Worm (Caenorhabditis elegans) whole organism, late embryonic: ENCODE measurements around the gene C40A11.7.
A peak's percentile ranks its signal among the peaks of the same experiment; 100 is the strongest.

Source experiments
- C38D4.7 ChIP-seq: fragments of 200-800 bp; sonication (Bioruptor generic); optimal IDR thresholded peaks from 2 replicates; lab custom pipeline; 2018; ENCODE audit warnings: mild to moderate bottlenecking, missing genetic modification characterization, moderate library complexity, missing compliant biosample characterization
- F13H6.1 ChIP-seq: sonication (generic microtip); optimal IDR thresholded peaks from 2 replicates; lab custom pipeline; 2016; ENCODE audit warnings: missing genetic modification characterization, missing compliant biosample characterization
- K09A11.1 ChIP-seq: sonication (generic microtip); optimal IDR thresholded peaks from 2 replicates; lab custom pipeline; 2017; ENCODE audit warnings: antibody characterized with exemption, mild to moderate bottlenecking, missing genetic modification characterization, missing compliant biosample characterization; ENCODE audit not compliant: insufficient read depth
- T23F11.4 ChIP-seq: fragments of 200-800 bp; sonication (Bioruptor generic); optimal IDR thresholded peaks from 2 replicates; lab custom pipeline; 2018; ENCODE audit warnings: mild to moderate bottlenecking, missing genetic modification characterization, missing compliant biosample characterization
- ahr-1 ChIP-seq: sonication (generic microtip); optimal IDR thresholded peaks from 2 replicates; lab custom pipeline; 2016; ENCODE audit warnings: missing genetic modification characterization, missing compliant biosample characterization
- ceh-18 ChIP-seq: sonication (generic microtip); optimal IDR thresholded peaks from 2 replicates; lab custom pipeline; 2016; ENCODE audit warnings: missing genetic modification characterization, missing compliant biosample characterization
- ceh-19 ChIP-seq: fragments of 200-800 bp; sonication (Bioruptor generic); optimal IDR thresholded peaks from 2 replicates; lab custom pipeline; 2018; ENCODE audit warnings: mild to moderate bottlenecking, missing genetic modification characterization, missing compliant biosample characterization
- ceh-2 ChIP-seq: sonication (generic microtip); optimal IDR thresholded peaks from 2 replicates; lab custom pipeline; 2016; ENCODE audit warnings: missing genotype, missing genetic modification characterization, missing compliant biosample characterization
- ceh-30 ChIP-seq: fragments of 150-350 bp; optimal IDR thresholded peaks from 2 replicates; lab custom pipeline; 2014; ENCODE audit warnings: missing biosample characterization, missing genetic modification characterization
- ceh-34 ChIP-seq: sonication (generic microtip); optimal IDR thresholded peaks from 2 replicates; lab custom pipeline; 2016; ENCODE audit warnings: mild to moderate bottlenecking, missing genetic modification characterization, missing compliant biosample characterization
- ceh-45 ChIP-seq: fragments of 200-800 bp; sonication (Bioruptor generic); IDR thresholded peaks from 2 replicates; pipeline ENCODE4 v1.3.6; 2022; ENCODE audit warnings: missing genetic modification reagents, missing genetic modification characterization, missing compliant biosample characterization
- ceh-6 ChIP-seq: fragments of 200-800 bp; sonication (Bioruptor generic); optimal IDR thresholded peaks from 2 replicates; lab custom pipeline; 2018; ENCODE audit warnings: mild to moderate bottlenecking, missing genetic modification characterization, missing compliant biosample characterization
- ceh-9 ChIP-seq: sonication (generic microtip); optimal IDR thresholded peaks from 2 replicates; lab custom pipeline; 2016; ENCODE audit warnings: mild to moderate bottlenecking, missing genetic modification characterization, inconsistent platforms, missing compliant biosample characterization
- dmd-4 ChIP-seq: sonication (generic microtip); optimal IDR thresholded peaks from 2 replicates; lab custom pipeline; 2016; ENCODE audit warnings: borderline replicate concordance, missing genetic modification characterization, missing compliant biosample characterization
- elt-2 ChIP-seq: sonication (generic microtip); optimal IDR thresholded peaks from 2 replicates; lab custom pipeline; 2016; ENCODE audit warnings: missing genetic modification reagents, missing genetic modification characterization, missing compliant biosample characterization
- eyg-1 ChIP-seq: sonication (generic microtip); optimal IDR thresholded peaks from 2 replicates; lab custom pipeline; 2016; ENCODE audit warnings: missing genotype, missing genetic modification characterization, missing compliant biosample characterization
- fax-1 ChIP-seq: sonication (generic microtip); optimal IDR thresholded peaks from 2 replicates; lab custom pipeline; 2016; ENCODE audit warnings: missing genotype, missing genetic modification characterization, missing compliant biosample characterization
- fkh-10 ChIP-seq: fragments of 150-350 bp; optimal IDR thresholded peaks from 2 replicates; lab custom pipeline; 2014; ENCODE audit warnings: missing biosample characterization, missing genetic modification reagents, missing genetic modification characterization
- fkh-6 ChIP-seq: sonication (generic microtip); optimal IDR thresholded peaks from 2 replicates; lab custom pipeline; 2016; ENCODE audit warnings: missing genetic modification characterization, missing compliant biosample characterization
- gmeb-2 ChIP-seq: sonication (generic microtip); optimal IDR thresholded peaks from 2 replicates; lab custom pipeline; 2016; ENCODE audit warnings: missing genetic modification characterization, inconsistent platforms, missing compliant biosample characterization
- hlh-15 ChIP-seq: sonication (generic microtip); optimal IDR thresholded peaks from 2 replicates; lab custom pipeline; 2016; ENCODE audit warnings: missing genetic modification characterization, missing compliant biosample characterization
- hlh-30 ChIP-seq: sonication (generic microtip); optimal IDR thresholded peaks from 2 replicates; lab custom pipeline; 2017; ENCODE audit warnings: antibody characterized with exemption, missing genetic modification characterization, missing compliant biosample characterization; ENCODE audit not compliant: insufficient read depth
- lin-11 ChIP-seq: fragments of 200-800 bp; sonication (Bioruptor generic); optimal IDR thresholded peaks from 2 replicates; lab custom pipeline; 2018; ENCODE audit warnings: mild to moderate bottlenecking, missing genetic modification characterization, missing compliant biosample characterization
- madf-2 ChIP-seq: sonication (generic microtip); optimal IDR thresholded peaks from 2 replicates; lab custom pipeline; 2017; ENCODE audit warnings: missing genetic modification characterization, missing compliant biosample characterization
- nfya-1 ChIP-seq: sonication (generic microtip); optimal IDR thresholded peaks from 2 replicates; lab custom pipeline; 2017; ENCODE audit warnings: missing genetic modification characterization, mild to moderate bottlenecking, missing compliant biosample characterization, antibody characterized with exemption, moderate library complexity
- nhr-11 ChIP-seq: fragments of 150-350 bp; optimal IDR thresholded peaks from 2 replicates; lab custom pipeline; 2014; ENCODE audit warnings: missing biosample characterization, missing genetic modification characterization
- nhr-232 ChIP-seq: sonication (generic microtip); optimal IDR thresholded peaks from 2 replicates; lab custom pipeline; 2016; ENCODE audit warnings: missing genetic modification characterization, missing compliant biosample characterization
- npax-4 ChIP-seq: sonication (generic microtip); optimal IDR thresholded peaks from 2 replicates; lab custom pipeline; 2016; ENCODE audit warnings: missing genetic modification characterization, missing compliant biosample characterization
- odd-2 ChIP-seq: sonication (generic microtip); optimal IDR thresholded peaks from 2 replicates; lab custom pipeline; 2017; ENCODE audit warnings: antibody characterized with exemption, mild to moderate bottlenecking, missing genetic modification characterization, missing compliant biosample characterization
- pax-1 ChIP-seq: fragments of 150-350 bp; optimal IDR thresholded peaks from 2 replicates; lab custom pipeline; 2014; ENCODE audit warnings: missing biosample characterization, missing genetic modification characterization
- pha-2 ChIP-seq: sonication (generic microtip); optimal IDR thresholded peaks from 2 replicates; lab custom pipeline; 2017; ENCODE audit warnings: mild to moderate bottlenecking, missing genetic modification characterization, missing compliant biosample characterization
- pqm-1 ChIP-seq: sonication (generic microtip); optimal IDR thresholded peaks from 2 replicates; lab custom pipeline; 2016; ENCODE audit warnings: missing genetic modification characterization, missing compliant biosample characterization
- pros-1 ChIP-seq: fragments of 150-350 bp; optimal IDR thresholded peaks from 2 replicates; lab custom pipeline; 2014; ENCODE audit warnings: missing biosample characterization, missing genetic modification reagents, missing genetic modification characterization
- sox-2 ChIP-seq: fragments of 200-800 bp; sonication (Bioruptor generic); IDR thresholded peaks from 2 replicates; pipeline ENCODE4 v1.3.6; 2022; ENCODE audit warnings: missing genetic modification reagents, missing genetic modification characterization, missing compliant biosample characterization
- sox-4 ChIP-seq: sonication (generic microtip); optimal IDR thresholded peaks from 2 replicates; lab custom pipeline; 2017; ENCODE audit warnings: mild to moderate bottlenecking, missing genetic modification characterization, inconsistent platforms, missing compliant biosample characterization
- syd-9 ChIP-seq: sonication (generic microtip); optimal IDR thresholded peaks from 2 replicates; lab custom pipeline; 2016; ENCODE audit warnings: mild to moderate bottlenecking, missing genetic modification characterization, moderate library complexity, missing compliant biosample characterization
- tbx-2 ChIP-seq: sonication (generic microtip); optimal IDR thresholded peaks from 2 replicates; lab custom pipeline; 2016; ENCODE audit warnings: missing genetic modification characterization, missing compliant biosample characterization
- ttx-3 ChIP-seq: sonication (generic microtip); optimal IDR thresholded peaks from 2 replicates; lab custom pipeline; 2016; ENCODE audit warnings: missing genetic modification reagents, missing genetic modification characterization, missing compliant biosample characterization
- unc-42 ChIP-seq: sonication (generic microtip); optimal IDR thresholded peaks from 2 replicates; lab custom pipeline; 2016; ENCODE audit warnings: missing genotype, missing genetic modification characterization, missing compliant biosample characterization
- unc-55 ChIP-seq: sonication (generic microtip); optimal IDR thresholded peaks from 2 replicates; lab custom pipeline; 2017; ENCODE audit warnings: missing biosample characterization, missing genetic modification reagents, missing genetic modification characterization
- unc-86 ChIP-seq: sonication (generic microtip); optimal IDR thresholded peaks from 2 replicates; lab custom pipeline; 2016; ENCODE audit warnings: missing genetic modification characterization, missing compliant biosample characterization
- zip-5 ChIP-seq: sonication (generic microtip); optimal IDR thresholded peaks from 2 replicates; lab custom pipeline; 2016; ENCODE audit warnings: missing genetic modification characterization, missing compliant biosample characterization
- ztf-16 ChIP-seq: sonication (generic microtip); optimal IDR thresholded peaks from 2 replicates; lab custom pipeline; 2017; ENCODE audit warnings: missing genetic modification characterization, missing compliant biosample characterization

C40A11.7 gene

DNA sequence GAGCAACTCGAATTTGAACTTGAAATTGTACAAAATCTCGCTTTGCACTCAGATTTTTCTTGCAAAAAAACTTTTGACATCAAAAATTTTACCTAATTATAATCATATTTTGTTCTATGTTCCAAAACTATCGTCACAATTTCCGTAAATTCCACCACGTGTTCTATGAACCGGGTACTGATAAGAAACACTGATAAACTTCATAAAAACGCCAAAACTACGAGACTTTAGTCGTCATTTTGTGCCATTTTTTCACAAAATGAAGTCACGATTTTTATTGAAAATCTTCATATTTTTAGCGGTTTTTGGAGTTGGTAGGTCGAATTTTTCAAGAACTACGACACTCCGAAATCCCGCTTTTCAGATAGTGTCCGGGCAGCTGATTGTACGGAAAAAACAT, 26.3 kb upstream of the C40A11.7 start, which contains the start of gene gba-1:
Gene gba-1 (plus strand): TSS at position 54 of the 400 bp plus-strand sequence.
- TF ChIP-seq elt-2 (tag; lab: Kevin White, UChicago) (peak; percentile 23), ceh-18 (tag; lab: Kevin White, UChicago) (no peak), ceh-30 (tag; lab: Kevin White, UChicago) (no peak), madf-2 (tag; lab: Kevin White, UChicago) (no peak)

ce11 chrII:2175367-2175766, 25.0 kb upstream of the C40A11.7 start, which contains the start of gene C33C12.7:
Gene C33C12.7 (minus strand): TSS chrII:2175467.
- TF ChIP-seq pqm-1 (tag; lab: Kevin White, UChicago) (no peak), unc-55 (GFP tag; lab: Kevin White, UChicago) (no peak), nhr-232 (tag; lab: Kevin White, UChicago) (no peak), T23F11.4 (no peak), F13H6.1 (tag; lab: Kevin White, UChicago) (no peak), ceh-34 (tag; lab: Kevin White, UChicago) (no peak), ttx-3 (tag; lab: Kevin White, UChicago) (no peak), ceh-9 (no peak), unc-42 (tag; lab: Kevin White, UChicago) (no peak), sox-2 (GFP tag; lab: Robert Waterston, UW) (no peak), elt-2 (tag; lab: Kevin White, UChicago) (no peak), odd-2 (tag; lab: Kevin White, UChicago) (no peak), fkh-6 (tag; lab: Kevin White, UChicago) (no peak), unc-86 (tag; lab: Kevin White, UChicago) (no peak), ztf-16 (tag; lab: Kevin White, UChicago) (no peak), dmd-4 (tag; lab: Kevin White, UChicago) (no peak), ceh-2 (no peak), zip-5 (tag; lab: Kevin White, UChicago) (no peak)

- TF ChIP-seq odd-2 (tag; lab: Kevin White, UChicago) (no peak), ttx-3 (tag; lab: Kevin White, UChicago) (no peak), zip-5 (tag; lab: Kevin White, UChicago) (no peak), ceh-9 (no peak), ceh-19 (GFP tag; lab: Kevin White, UChicago) (no peak), ceh-6 (no peak), unc-86 (tag; lab: Kevin White, UChicago) (no peak), ceh-2 (no peak), pax-1 (tag; lab: Kevin White, UChicago) (no peak)
- TF ChIP-seq, all 69 proteins: peak for 0
Measured at ce11 chrII:2170085-2170484, 19.7 kb upstream of the C40A11.7 start, which contains the start of gene C33C12.12. Gene C33C12.12 (minus strand): TSS chrII:2170185.

ce11 chrII:2168374-2168773, 18.0 kb upstream of the C40A11.7 start, which contains the start of gene fbxb-38:
Gene fbxb-38 (minus strand): TSS chrII:2168763.
- TF ChIP-seq hlh-15 (tag; lab: Kevin White, UChicago) (no peak), fkh-10 (GFP tag; lab: Kevin White, UChicago) (no peak), gmeb-2 (tag; lab: Kevin White, UChicago) (no peak), pha-2 (tag; lab: Kevin White, UChicago) (no peak), ceh-45 (GFP tag; lab: Robert Waterston, UW) (no peak), eyg-1 (tag; lab: Kevin White, UChicago) (no peak), syd-9 (tag; lab: Kevin White, UChicago) (no peak), nfya-1 (tag; lab: Kevin White, UChicago) (no peak)

DNA sequence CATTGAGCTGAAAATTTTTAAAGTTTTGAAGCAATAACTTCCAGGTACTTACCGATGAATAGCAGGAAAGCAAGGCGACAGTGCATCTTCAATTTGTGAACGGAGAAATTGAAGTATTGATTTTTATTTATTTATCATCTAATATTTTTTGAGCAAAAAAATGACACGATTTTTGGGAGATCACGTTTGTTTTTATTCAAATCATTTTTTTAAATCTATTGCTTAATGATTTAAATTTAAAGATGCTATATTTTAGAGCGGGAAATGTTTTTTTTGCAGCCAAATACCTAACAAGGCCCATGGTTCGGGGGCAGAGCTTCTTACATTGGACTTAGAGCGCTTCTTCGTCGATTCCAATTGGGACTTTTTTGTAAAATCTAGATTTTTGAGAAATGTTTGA, 16.0 kb upstream of the C40A11.7 start, which contains the start of gene C33C12.4:
Gene C33C12.4 (minus strand): TSS at position 101 of the 400 bp plus-strand sequence.
- no peak for TF ChIP-seq ceh-19 (GFP tag; lab: Kevin White, UChicago)
- TF ChIP-seq nhr-11: no peak
- TF ChIP-seq lin-11 (tag; lab: Kevin White, UChicago): no peak
- no peak for TF ChIP-seq ahr-1 (tag; lab: Kevin White, UChicago)
- TF ChIP-seq ttx-3 (tag; lab: Kevin White, UChicago): no peak
- TF ChIP-seq K09A11.1: no peak
- no peak for TF ChIP-seq fax-1 (tag; lab: Kevin White, UChicago)
- TF ChIP-seq pros-1 (tag; lab: Kevin White, UChicago): no peak
- no peak for TF ChIP-seq fkh-6 (tag; lab: Kevin White, UChicago)
- no peak for TF ChIP-seq npax-4 (tag; lab: Kevin White, UChicago)
- TF ChIP-seq sox-4 (tag; lab: Kevin White, UChicago): no peak
- no peak for TF ChIP-seq ceh-2
- no peak for TF ChIP-seq unc-86 (tag; lab: Kevin White, UChicago)
- no peak for TF ChIP-seq C38D4.7 (GFP tag; lab: Kevin White, UChicago)
- no peak for TF ChIP-seq hlh-30 (tag; lab: Kevin White, UChicago)
- no peak for TF ChIP-seq fkh-10 (GFP tag; lab: Kevin White, UChicago)
- no peak for TF ChIP-seq madf-2 (tag; lab: Kevin White, UChicago)
- TF ChIP-seq tbx-2 (tag; lab: Kevin White, UChicago): no peak
- TF ChIP-seq gmeb-2 (tag; lab: Kevin White, UChicago): no peak
